Worm (Caenorhabditis elegans) whole organism, L4 larva: Measurements from ENCODE around the gene C50C3.5.

Experiments used
- D1046.2 ChIP-seq: fragments of 200-800 bp; sonication (Bioruptor generic); IDR thresholded peaks from 2 replicates; pipeline ENCODE4 v1.3.6; 2022; ENCODE audit warnings: missing genetic modification characterization, missing compliant biosample characterization
- F26F4.8 ChIP-seq: fragments of 200-800 bp; sonication (Bioruptor generic); conservative IDR thresholded peaks from 2 replicates; pipeline ENCODE4 v1.3.6; 2022; ENCODE audit warnings: missing genetic modification characterization, missing compliant biosample characterization
- F44E2.7 ChIP-seq: fragments of 200-800 bp; sonication (Bioruptor generic); IDR thresholded peaks from 2 replicates; pipeline ENCODE4 v2.1.2; 2022; ENCODE audit warnings: missing genetic modification characterization, missing compliant biosample characterization
- T20F7.1 ChIP-seq: fragments of 200-800 bp; sonication (Bioruptor generic); optimal IDR thresholded peaks from 2 replicates; lab custom pipeline; 2018; ENCODE audit warnings: mild to moderate bottlenecking, missing genetic modification characterization, missing compliant biosample characterization
- T26A8.4 ChIP-seq: fragments of 200-800 bp; sonication (Bioruptor generic); IDR thresholded peaks from 2 replicates; pipeline ENCODE4 v1.3.6; 2022; ENCODE audit warnings: missing genetic modification characterization, missing compliant biosample characterization
- Y48G9A.11 ChIP-seq: fragments of 200-800 bp; sonication (Bioruptor generic); IDR thresholded peaks from 2 replicates; pipeline ENCODE4 v1.3.6; 2022; ENCODE audit warnings: missing genetic modification reagents, missing genetic modification characterization, missing compliant biosample characterization
- Y5F2A.4 ChIP-seq: fragments of 200-800 bp; sonication (Bioruptor generic); optimal IDR thresholded peaks from 2 replicates; lab custom pipeline; 2018; ENCODE audit warnings: mild to moderate bottlenecking, missing genetic modification characterization, missing compliant biosample characterization
- Y75B8A.6 ChIP-seq: fragments of 200-800 bp; sonication (Bioruptor generic); IDR thresholded peaks from 2 replicates; pipeline ENCODE4 v1.3.6; 2022; ENCODE audit warnings: missing genetic modification reagents, missing genetic modification characterization, missing compliant biosample characterization
- ama-1 ChIP-seq: fragments of 150-350 bp; optimal IDR thresholded peaks from 2 replicates; lab custom pipeline; 2014; ENCODE audit warnings: inconsistent platforms, mixed read lengths
- ceh-44 ChIP-seq: fragments of 200-800 bp; sonication (Bioruptor generic); IDR thresholded peaks from 2 replicates; pipeline ENCODE4 v1.3.6; 2022; ENCODE audit warnings: missing genetic modification reagents, missing genetic modification characterization, missing compliant biosample characterization
- ceh-82 ChIP-seq: sonication (generic microtip); optimal IDR thresholded peaks from 2 replicates; lab custom pipeline; 2017; ENCODE audit warnings: missing biosample characterization, missing genetic modification characterization
- ces-1 ChIP-seq: fragments of 150-350 bp; sonication (generic microtip); optimal IDR thresholded peaks from 4 replicates; lab custom pipeline; 2014; ENCODE audit warnings: missing biosample characterization, missing genetic modification reagents, missing genetic modification characterization
- cey-2 ChIP-seq: sonication (generic microtip); optimal IDR thresholded peaks from 3 replicates; lab custom pipeline; 2017; ENCODE audit warnings: missing genetic modification characterization, mild to moderate bottlenecking, missing compliant biosample characterization, antibody characterized with exemption, borderline replicate concordance; ENCODE audit not compliant: insufficient read depth
- daf-8 ChIP-seq: fragments of 200-800 bp; sonication (Bioruptor generic); IDR thresholded peaks from 2 replicates; pipeline ENCODE4 v1.3.6; 2022; ENCODE audit warnings: missing genetic modification characterization, missing compliant biosample characterization
- dmd-6 ChIP-seq: fragments of 200-800 bp; sonication (Bioruptor generic); IDR thresholded peaks from 2 replicates; pipeline ENCODE4 v1.3.6; 2022; ENCODE audit warnings: missing genetic modification reagents, missing genetic modification characterization, missing compliant biosample characterization
- dmd-8 ChIP-seq: fragments of 200-800 bp; sonication (Bioruptor generic); IDR thresholded peaks from 2 replicates; pipeline ENCODE4 v1.3.6; 2022; ENCODE audit warnings: missing genetic modification characterization, missing compliant biosample characterization
- dmd-9 ChIP-seq: fragments of 200-800 bp; sonication (Bioruptor generic); IDR thresholded peaks from 2 replicates; pipeline ENCODE4 v1.3.6; 2022; ENCODE audit warnings: missing genetic modification reagents, missing genetic modification characterization, missing compliant biosample characterization
- dpl-1 ChIP-seq: fragments of 150-350 bp; optimal IDR thresholded peaks from 2 replicates; lab custom pipeline; 2014; ENCODE audit warnings: missing biosample characterization, missing genetic modification reagents, missing genetic modification characterization
- duxl-1 ChIP-seq: sonication (generic microtip); optimal IDR thresholded peaks from 2 replicates; lab custom pipeline; 2016; ENCODE audit warnings: mild to moderate bottlenecking, missing genetic modification characterization, moderate library complexity, missing compliant biosample characterization; ENCODE audit not compliant: poor library complexity
- dve-1 ChIP-seq: sonication (generic microtip); optimal IDR thresholded peaks from 2 replicates; lab custom pipeline; 2017; ENCODE audit warnings: antibody characterized with exemption, mild to moderate bottlenecking, missing genetic modification characterization, missing compliant biosample characterization; ENCODE audit not compliant: insufficient read depth
- egl-27 ChIP-seq: sonication (generic microtip); optimal IDR thresholded peaks from 3 replicates; lab custom pipeline; 2017; ENCODE audit warnings: missing biosample characterization, missing genetic modification reagents, missing genetic modification characterization
- gei-8 ChIP-seq: fragments of 200-800 bp; sonication (Bioruptor generic); optimal IDR thresholded peaks from 2 replicates; lab custom pipeline; 2018; ENCODE audit warnings: mild to moderate bottlenecking, missing genetic modification characterization, missing compliant biosample characterization
- hlh-11 ChIP-seq: fragments of 200-800 bp; sonication (Bioruptor generic); optimal IDR thresholded peaks from 2 replicates; lab custom pipeline; 2018; ENCODE audit warnings: mild to moderate bottlenecking, missing genetic modification characterization, missing compliant biosample characterization
- hmg-1.1 ChIP-seq: fragments of 200-800 bp; sonication (Bioruptor generic); IDR thresholded peaks from 2 replicates; pipeline ENCODE4 v1.3.6; 2022; ENCODE audit warnings: missing genetic modification reagents, missing genetic modification characterization, missing compliant biosample characterization
- lim-7 ChIP-seq: fragments of 200-800 bp; sonication (Bioruptor generic); IDR thresholded peaks from 2 replicates; pipeline ENCODE4 v1.3.6; 2022; ENCODE audit warnings: missing genetic modification characterization, missing compliant biosample characterization
- lin-1 ChIP-seq: fragments of 200-800 bp; sonication (Bioruptor generic); IDR thresholded peaks from 2 replicates; pipeline ENCODE4 v1.3.6; 2022; ENCODE audit warnings: missing genetic modification reagents, missing genetic modification characterization, missing compliant biosample characterization
- lin-13 ChIP-seq: fragments of 150-350 bp; optimal IDR thresholded peaks from 2 replicates; lab custom pipeline; 2014; ENCODE audit warnings: missing biosample characterization, missing genetic modification reagents, missing genetic modification characterization
- lin-38 ChIP-seq: fragments of 200-800 bp; sonication (Bioruptor generic); IDR thresholded peaks from 2 replicates; pipeline ENCODE4 v1.3.6; 2022; ENCODE audit warnings: missing genetic modification reagents, missing genetic modification characterization, missing compliant biosample characterization
- lsy-2 ChIP-seq, 2 experiments: fragments of 150-350 bp in 1 of 2; sonication (generic microtip) in 1 of 2; optimal IDR thresholded peaks; 2 replicates each; lab custom pipeline; 2014 to 2017; ENCODE audit warnings: missing biosample characterization in 2 of 2, missing genetic modification characterization in 2 of 2
- mdl-1 ChIP-seq, 2 experiments: fragments of 150-350 bp in 1 of 2; sonication (generic microtip) in 1 of 2; optimal IDR thresholded peaks; 2 replicates each; lab custom pipeline; 2014 to 2017; ENCODE audit warnings: missing biosample characterization in 2 of 2, missing genetic modification characterization in 2 of 2
- mep-1 ChIP-seq: fragments of 150-350 bp; sonication (generic microtip); optimal IDR thresholded peaks from 3 replicates; lab custom pipeline; 2014; ENCODE audit warnings: missing biosample characterization, missing genetic modification characterization
- mes-2 ChIP-seq: sonication (generic microtip); optimal IDR thresholded peaks from 2 replicates; lab custom pipeline; 2016; ENCODE audit warnings: missing genotype, mild to moderate bottlenecking, missing genetic modification characterization, missing compliant biosample characterization; ENCODE audit not compliant: poor library complexity, severe bottlenecking
- nhr-6 ChIP-seq: fragments of 150-350 bp; optimal IDR thresholded peaks from 2 replicates; lab custom pipeline; 2014; ENCODE audit warnings: missing biosample characterization, missing genetic modification characterization
- nhr-77 ChIP-seq: fragments of 150-350 bp; optimal IDR thresholded peaks from 2 replicates; lab custom pipeline; 2014; ENCODE audit warnings: missing biosample characterization, missing genetic modification characterization
- pha-4 ChIP-seq, 2 experiments: fragments of 150-350 bp in 1 of 2; fragments of 200-800 bp in 1 of 2; sonication (Bioruptor generic) in 1 of 2; IDR thresholded peaks in 1 of 2; optimal IDR thresholded peaks in 1 of 2; 2 replicates each; pipeline versions ENCODE4 v1.3.6 to Lab custom; 2014 to 2022; ENCODE audit warnings: missing genetic modification characterization in 2 of 2, missing genetic modification reagents in 2 of 2, missing biosample characterization in 1 of 2, missing compliant biosample characterization in 1 of 2
- php-3 ChIP-seq: fragments of 200-800 bp; sonication (Bioruptor generic); IDR thresholded peaks from 2 replicates; pipeline ENCODE4 v1.3.6; 2022; ENCODE audit warnings: missing genetic modification reagents, missing genetic modification characterization, missing compliant biosample characterization
- rbr-2 ChIP-seq: sonication (generic microtip); optimal IDR thresholded peaks from 2 replicates; lab custom pipeline; 2016; ENCODE audit warnings: missing genotype, missing genetic modification characterization, missing compliant biosample characterization
- sdz-12 ChIP-seq: fragments of 200-800 bp; sonication (Bioruptor generic); optimal IDR thresholded peaks from 2 replicates; lab custom pipeline; 2018; ENCODE audit warnings: mild to moderate bottlenecking, missing genetic modification characterization, missing compliant biosample characterization
- spr-1 ChIP-seq: sonication (generic microtip); optimal IDR thresholded peaks from 2 replicates; lab custom pipeline; 2016; ENCODE audit warnings: mild to moderate bottlenecking, missing genetic modification characterization, missing compliant biosample characterization
- unc-130 ChIP-seq: sonication (generic microtip); optimal IDR thresholded peaks from 2 replicates; lab custom pipeline; 2016; ENCODE audit warnings: missing genetic modification reagents, missing genetic modification characterization, missing compliant biosample characterization
- unc-39 ChIP-seq: sonication (generic microtip); optimal IDR thresholded peaks from 2 replicates; lab custom pipeline; 2017; ENCODE audit warnings: missing biosample characterization, missing genetic modification characterization
- unc-62 ChIP-seq, 3 experiments: fragments of 150-350 bp in 1 of 3; sonication (generic microtip); optimal IDR thresholded peaks in 2 of 3; peaks in 1 of 3; 1 replicate in 1 of 3; 2 replicates in 2 of 3; lab custom pipeline; 2014 to 2017; ENCODE audit warnings: missing biosample characterization in 3 of 3, missing genetic modification characterization in 3 of 3, missing genetic modification reagents in 3 of 3, missing genotype in 1 of 3
- zag-1 ChIP-seq: fragments of 150-350 bp; optimal IDR thresholded peaks from 2 replicates; lab custom pipeline; 2014; ENCODE audit warnings: missing biosample characterization, missing genetic modification characterization
- zfp-3 ChIP-seq: fragments of 200-800 bp; sonication (Bioruptor generic); conservative IDR thresholded peaks from 2 replicates; pipeline ENCODE4 v1.3.6; 2022; ENCODE audit warnings: missing genetic modification reagents, missing genetic modification characterization, missing compliant biosample characterization
- ztf-11 ChIP-seq: fragments of 150-350 bp; optimal IDR thresholded peaks from 2 replicates; lab custom pipeline; 2014; ENCODE audit warnings: missing biosample characterization, missing genetic modification characterization

The C50C3.5 gene

ce11 chrIII:8178924-8179323 lies at the start of gene C50C3.5:
TSS of gene C50C3.5 (plus strand) at chrIII:8179224.
- TF ChIP-seq lsy-2 (tag; optimal IDR thresholded peaks at IDR 0.05; lab: Kevin White, UChicago) (no peak), unc-39 (tag; lab: Kevin White, UChicago) (no peak), ces-1 (GFP tag; lab: Kevin White, UChicago) (peak; percentile 39), egl-27 (tag; lab: Kevin White, UChicago) (no peak), lim-7 (GFP tag; lab: Robert Waterston, UW) (no peak)
- TF ChIP-seq, all 104 proteins: peak for 1

- TF ChIP-seq Y75B8A.6 (GFP tag; lab: Robert Waterston, UW): no peak
- TF ChIP-seq dve-1 (tag; lab: Kevin White, UChicago): peak; percentile 78
- TF ChIP-seq Y5F2A.4 (GFP tag; lab: Kevin White, UChicago): no peak
- TF ChIP-seq sdz-12 (GFP tag; lab: Kevin White, UChicago): no peak
- no peak for TF ChIP-seq php-3 (GFP tag; lab: Robert Waterston, UW)
- TF ChIP-seq zfp-3 (GFP tag; lab: Robert Waterston, UW): no peak
- peak; percentile 70 for TF ChIP-seq hlh-11 (tag; lab: Kevin White, UChicago)
- peak; percentile 62; the same call in 1 of the 2 replicates for TF ChIP-seq T26A8.4 (GFP tag; lab: Robert Waterston, UW)
- TF ChIP-seq rbr-2: peak; percentile 72
- TF ChIP-seq dmd-6: peak; percentile 37; the same call in 1 of the 2 replicates
- TF ChIP-seq mes-2 (tag; lab: Kevin White, UChicago): peak; percentile 91
- peak; percentile 1 for TF ChIP-seq duxl-1 (tag; lab: Kevin White, UChicago)
- no peak for TF ChIP-seq ceh-82 (tag; lab: Kevin White, UChicago)
- peak; percentile 78 for TF ChIP-seq dpl-1 (GFP tag; lab: Kevin White, UChicago)
- TF ChIP-seq nhr-6 (tag; lab: Kevin White, UChicago): peak; percentile 77
- TF ChIP-seq egl-27 (tag; lab: Kevin White, UChicago): no peak
- peak; percentile 37 for TF ChIP-seq spr-1 (tag; lab: Kevin White, UChicago)
- no peak for TF ChIP-seq F26F4.8
- TF ChIP-seq D1046.2 (GFP tag; lab: Robert Waterston, UW): peak; percentile 99
- no peak for TF ChIP-seq F44E2.7 (GFP tag; lab: Robert Waterston, UW)
- peak; percentile 3 for TF ChIP-seq zag-1 (tag; lab: Kevin White, UChicago)
- TF ChIP-seq cey-2 (tag; lab: Kevin White, UChicago): no peak
- no peak for TF ChIP-seq daf-8 (GFP tag; lab: Robert Waterston, UW)
- peak; percentile 84 for TF ChIP-seq unc-130 (GFP tag; lab: Kevin White, UChicago)
- no peak for TF ChIP-seq gei-8 (GFP tag; lab: Kevin White, UChicago)
- peak; percentile 95 to 99 for TF ChIP-seq lsy-2 (tag; optimal IDR thresholded peaks at IDR 0.05; lab: Kevin White, UChicago)
- TF ChIP-seq mdl-1 (tag; optimal IDR thresholded peaks at IDR 0.05; lab: Kevin White, UChicago): peak in 1 of 2 experiments; percentile 45
- no peak for TF ChIP-seq ztf-11 (tag; lab: Kevin White, UChicago)
- peak; percentile 46 for TF ChIP-seq lin-13 (GFP tag; lab: Kevin White, UChicago)
- no peak for TF ChIP-seq dmd-8 (GFP tag; lab: Robert Waterston, UW)
- TF ChIP-seq nhr-77 (tag; lab: Kevin White, UChicago): peak; percentile 38
- TF ChIP-seq Y48G9A.11: peak; percentile 61; the same call in 1 of the 2 replicates
- TF ChIP-seq hmg-1.1 (GFP tag; lab: Robert Waterston, UW): peak; percentile 75
- 0 out of 2 replicates have a peak, but pooled peaks have one; percentile 27 for TF ChIP-seq lin-1 (GFP tag; lab: Robert Waterston, UW)
- peak; percentile 79 for TF ChIP-seq T20F7.1 (GFP tag; lab: Kevin White, UChicago)
- TF ChIP-seq lin-38: peak; percentile 75
- TF ChIP-seq mep-1 (tag; lab: Kevin White, UChicago): peak; percentile 83
- peak; percentile 59 for TF ChIP-seq ama-1
- TF ChIP-seq unc-62 (GFP tag; optimal IDR thresholded peaks at IDR 0.05 in 1 of 2; lab: Kevin White, UChicago): peak in 1 of 2 experiments; percentile 1
- TF ChIP-seq unc-62 (tag; optimal IDR thresholded peaks at IDR 0.05; lab: Kevin White, UChicago): no peak
- TF ChIP-seq dmd-9: peak; percentile 55; the same call in 1 of the 2 replicates
- no peak for TF ChIP-seq pha-4 (GFP tag; IDR thresholded peaks at IDR 0.05; lab: Robert Waterston, UW)
- TF ChIP-seq pha-4 (tag; optimal IDR thresholded peaks at IDR 0.05; lab: Kevin White, UChicago): peak; percentile 51
- TF ChIP-seq ceh-44 (GFP tag; lab: Robert Waterston, UW): no peak
Observed at ce11 chrIII:8130177-8130902, 48.7 kb upstream of the C50C3.5 start, which contains the start of the genes rpl-21 and C14B9.10. TSS of gene rpl-21 (minus strand) at chrIII:8130227. TSS of gene C14B9.10 (plus strand) at chrIII:8130852.
